Fruit fly (Drosophila melanogaster): Measurements from ENCODE around the gene CG5116.

Gene CG5116

DNA sequence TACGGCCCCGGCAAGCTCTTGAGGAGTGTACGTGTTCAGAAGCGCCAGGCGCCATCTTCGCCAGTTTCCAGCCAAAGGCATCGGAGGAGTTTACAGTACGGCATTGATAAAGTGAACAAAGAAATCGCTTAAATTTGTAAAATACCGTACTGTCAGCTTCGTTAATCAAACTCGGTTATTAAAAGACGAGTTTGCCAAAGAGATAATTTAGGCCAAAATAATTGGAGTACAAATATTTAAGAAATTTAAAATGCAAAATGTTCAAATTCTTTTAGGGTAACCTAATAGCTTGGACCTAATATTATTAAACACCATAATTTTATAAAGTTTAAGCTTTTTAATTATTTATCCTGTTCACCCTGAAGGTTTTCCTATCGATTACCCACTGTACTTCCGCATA lies 31.1 kb upstream of the CG5116 start (continued):
- no peak for TF ChIP-seq CG12155 (GFP tag; optimal IDR thresholded peaks at IDR 0.05)
- no peak for TF ChIP-seq NK7.1 (GFP tag; optimal IDR thresholded peaks at IDR 0.05)
- no peak for TF ChIP-seq pfk (GFP tag; optimal IDR thresholded peaks at IDR 0.05)
- TF ChIP-seq CG14965 (GFP tag; optimal IDR thresholded peaks at IDR 0.05; ENCODE audit: borderline replicate concordance): no peak
- TF ChIP-seq CG2120 (GFP tag; optimal IDR thresholded peaks at IDR 0.05): peak; percentile 16
- peak; percentile 15 for TF ChIP-seq unpg (GFP tag; optimal IDR thresholded peaks at IDR 0.05)
- TF ChIP-seq CG13123 (GFP tag; optimal IDR thresholded peaks at IDR 0.05): no peak
- no peak for TF ChIP-seq Doc3 (GFP tag; IDR thresholded peaks at IDR 0.05; ENCODE audit: partially characterized antibody)
- TF ChIP-seq Chrac-16 (GFP tag; optimal IDR thresholded peaks at IDR 0.05): no peak
- no peak for TF ChIP-seq CG10274 (GFP tag; optimal IDR thresholded peaks at IDR 0.05)
- TF ChIP-seq fd64A (GFP tag; optimal IDR thresholded peaks at IDR 0.05): no peak
- TF ChIP-seq Hr78 (GFP tag; optimal IDR thresholded peaks at IDR 0.05): no peak
- no peak for TF ChIP-seq gcm2 (GFP tag; optimal IDR thresholded peaks at IDR 0.05)
- no peak for TF ChIP-seq CG33557 (GFP tag; optimal IDR thresholded peaks at IDR 0.05)
- TF ChIP-seq cwo (GFP tag; optimal IDR thresholded peaks at IDR 0.05): no peak
- no peak for TF ChIP-seq CG9437 (GFP tag; optimal IDR thresholded peaks at IDR 0.05)
- TF ChIP-seq trem (tag; optimal IDR thresholded peaks at IDR 0.05): peak; percentile 6
- no peak for TF ChIP-seq vvl (GFP tag; IDR thresholded peaks at IDR 0.05)
- peak; percentile 3 for TF ChIP-seq Sox100B (GFP tag; optimal IDR thresholded peaks at IDR 0.05)
- TF ChIP-seq CG8478 (optimal IDR thresholded peaks at IDR 0.05): no peak
- TF ChIP-seq CG7928 (GFP tag; optimal IDR thresholded peaks at IDR 0.05): no peak
- peak; percentile 13 to 31 for TF ChIP-seq bsh (GFP tag; optimal IDR thresholded peaks at IDR 0.05)
- TF ChIP-seq pum (GFP tag; optimal IDR thresholded peaks at IDR 0.05): no peak
- TF ChIP-seq CG8359 (GFP tag; optimal IDR thresholded peaks at IDR 0.05; ENCODE audit: borderline replicate concordance): no peak
- TF ChIP-seq lilli (GFP tag; optimal IDR thresholded peaks at IDR 0.05): peak; percentile 3
- TF ChIP-seq CG18599 (GFP tag; optimal IDR thresholded peaks at IDR 0.05): peak; percentile 54
- peak; percentile 9 for TF ChIP-seq CG15514 (GFP tag; optimal IDR thresholded peaks at IDR 0.05)
- 0 out of 3 replicates have a peak, but pooled peaks have one; percentile 12 for TF ChIP-seq CG34422 (GFP tag; IDR thresholded peaks at IDR 0.05)
- peak; percentile 6 for TF ChIP-seq CG17359 (tag; optimal IDR thresholded peaks at IDR 0.05)
- peak; percentile 47 for TF ChIP-seq gem (tag; optimal IDR thresholded peaks at IDR 0.05)
- TF ChIP-seq CkIIα-i1 (GFP tag; IDR thresholded peaks at IDR 0.05): no peak
- no peak for TF ChIP-seq kah (GFP tag; optimal IDR thresholded peaks at IDR 0.05)
- 0 out of 2 replicates have a peak, but pooled peaks have one; percentile 22 for TF ChIP-seq CG4404 (GFP tag; IDR thresholded peaks at IDR 0.05)
- peak; percentile 8 for TF ChIP-seq CG13424 (tag; optimal IDR thresholded peaks at IDR 0.05)
- peak; percentile 18 for TF ChIP-seq nmo (GFP tag; optimal IDR thresholded peaks at IDR 0.05)
- TF ChIP-seq Sox102F (GFP tag; optimal IDR thresholded peaks at IDR 0.05): peak; percentile 8
- no peak for TF ChIP-seq CG6791 (GFP tag; IDR thresholded peaks at IDR 0.05; ENCODE audit: partially characterized antibody)
- TF ChIP-seq Lim3 (GFP tag; IDR thresholded peaks at IDR 0.05): no peak
- TF ChIP-seq zen (tag; optimal IDR thresholded peaks at IDR 0.05): no peak
- no peak for TF ChIP-seq Gsc (GFP tag; IDR thresholded peaks at IDR 0.05)
- peak in 1 of 2 experiments; percentile 11 for TF ChIP-seq Hr51 (GFP tag; optimal IDR thresholded peaks at IDR 0.05)
- 0 out of 2 replicates have a peak, but pooled peaks have one; percentile 20 for TF ChIP-seq Ptx1 (GFP tag; IDR thresholded peaks at IDR 0.05)
- TF ChIP-seq HLHmδ (GFP tag; optimal IDR thresholded peaks at IDR 0.05): no peak
- no peak for TF ChIP-seq Dfd (GFP tag; optimal IDR thresholded peaks at IDR 0.05)
- no peak for TF ChIP-seq gce (GFP tag; IDR thresholded peaks at IDR 0.05)
- peak in 1 of 3 experiments; percentile 28 for TF ChIP-seq lola (GFP tag; optimal IDR thresholded peaks at IDR 0.05)
- TF ChIP-seq ken (GFP tag; IDR thresholded peaks at IDR 0.05): 0 out of 3 replicates have a peak, but pooled peaks have one; percentile 40
- no peak for TF ChIP-seq abd-A (tag; optimal IDR thresholded peaks at IDR 0.05)
- 0 out of 2 replicates have a peak, but pooled peaks have one; percentile 25 for TF ChIP-seq HLH3B (GFP tag; IDR thresholded peaks at IDR 0.05)

Measured in whole organism, embryonic.